Worm (Caenorhabditis elegans) whole organism, midembryonic: ENCODE results near the gene hlh-30.

ENCODE experiments used
- T22C8.4 ChIP-seq: fragments of 200-800 bp; sonication (Bioruptor generic); IDR thresholded peaks from 2 replicates; pipeline ENCODE4 v1.3.6; 2022; ENCODE audit warnings: missing genetic modification characterization, missing compliant biosample characterization
- cog-1 ChIP-seq: sonication (generic microtip); optimal IDR thresholded peaks from 2 replicates; lab custom pipeline; 2016; ENCODE audit warnings: missing genetic modification characterization, missing compliant biosample characterization
- flt-1 ChIP-seq: fragments of 200-800 bp; sonication (Bioruptor generic); IDR thresholded peaks from 2 replicates; pipeline ENCODE4 v1.3.6; 2022; ENCODE audit warnings: missing genetic modification characterization, missing compliant biosample characterization
- klf-2 ChIP-seq: fragments of 200-800 bp; sonication (Bioruptor generic); conservative IDR thresholded peaks from 2 replicates; pipeline ENCODE4 v1.3.6; 2022; ENCODE audit warnings: missing genetic modification reagents, missing genetic modification characterization, missing compliant biosample characterization
- med-1 ChIP-seq: sonication (generic microtip); optimal IDR thresholded peaks from 2 replicates; lab custom pipeline; 2017; ENCODE audit warnings: missing genetic modification characterization, mild to moderate bottlenecking, missing compliant biosample characterization, antibody characterized with exemption, missing genetic modification reagents; ENCODE audit not compliant: insufficient read depth
- ref-1 ChIP-seq: fragments of 200-800 bp; sonication (Bioruptor generic); conservative IDR thresholded peaks from 2 replicates; pipeline ENCODE4 v1.3.6; 2022; ENCODE audit warnings: missing genetic modification reagents, missing genetic modification characterization, missing compliant biosample characterization
- tab-1 ChIP-seq: fragments of 200-800 bp; sonication (Bioruptor generic); IDR thresholded peaks from 2 replicates; pipeline ENCODE4 v1.3.6; 2022; ENCODE audit warnings: missing genetic modification characterization, missing compliant biosample characterization
- ztf-23 ChIP-seq: fragments of 200-800 bp; sonication (Bioruptor generic); IDR thresholded peaks from 2 replicates; pipeline ENCODE4 v1.3.6; 2022; ENCODE audit warnings: missing genetic modification reagents, missing genetic modification characterization, missing compliant biosample characterization
- ztf-29 ChIP-seq: fragments of 200-800 bp; sonication (Bioruptor generic); IDR thresholded peaks from 2 replicates; pipeline ENCODE4 v1.3.6; 2022; ENCODE audit warnings: missing genetic modification reagents, missing genetic modification characterization, missing compliant biosample characterization

The hlh-30 gene

DNA sequence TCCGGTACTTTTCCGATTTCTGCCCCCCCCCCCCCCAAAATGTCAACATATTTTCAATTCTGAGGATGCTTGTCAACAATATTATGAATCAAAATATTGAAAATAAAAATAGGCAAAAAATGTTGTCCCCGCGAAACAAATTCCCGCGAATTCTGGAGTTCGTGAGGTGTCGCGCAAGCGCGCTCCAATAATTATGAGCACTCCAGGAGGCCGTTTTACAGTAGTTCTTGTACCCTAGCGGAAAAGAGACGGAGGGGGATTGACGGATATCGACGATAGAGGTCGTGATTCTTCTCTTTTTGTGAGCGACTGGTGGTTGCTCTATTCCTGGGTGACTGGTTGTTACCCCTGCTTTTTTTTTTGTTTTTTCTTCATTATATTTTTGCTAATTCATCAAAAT is 36.1 kb upstream of the hlh-30 start:
- TF ChIP-seq tab-1 = no peak
- 0 out of 2 replicates have a peak, but pooled peaks have one; percentile 37 for TF ChIP-seq ztf-23 (GFP tag; lab: Robert Waterston, UW)

DNA sequence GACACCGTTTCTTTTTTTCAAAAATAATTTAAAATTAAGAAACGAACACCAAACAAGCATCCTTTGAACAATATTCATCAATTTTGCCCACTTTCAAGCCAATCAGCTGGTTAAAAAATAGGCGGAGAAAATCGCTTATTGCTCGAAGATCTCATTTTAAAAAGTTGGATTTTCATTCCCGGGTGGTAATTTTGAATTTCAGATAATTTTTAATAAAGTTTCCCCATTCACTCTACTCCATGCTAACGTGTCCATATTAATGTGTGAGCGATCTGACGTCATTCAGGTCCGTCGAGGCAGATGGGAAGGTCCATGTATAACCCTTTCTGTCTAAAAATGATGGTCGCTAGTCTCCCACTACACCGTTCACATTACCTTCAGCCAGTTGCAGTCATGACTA is 33.7 kb upstream of the hlh-30 start, which contains the start of gene fbxb-55:
TSS of gene fbxb-55 (plus strand) at position 301 of the 400 bp plus-strand sequence.
- TF ChIP-seq klf-2 (no peak), med-1 (GFP tag; lab: Kevin White, UChicago) (no peak), ref-1 (GFP tag; lab: Robert Waterston, UW) (no peak), T22C8.4 (GFP tag; lab: Robert Waterston, UW) (no peak), cog-1 (tag; lab: Kevin White, UChicago) (no peak), flt-1 (no peak), ztf-29 (GFP tag; lab: Robert Waterston, UW) (no peak), tab-1 (no peak), ztf-23 (GFP tag; lab: Robert Waterston, UW) (no peak)

DNA sequence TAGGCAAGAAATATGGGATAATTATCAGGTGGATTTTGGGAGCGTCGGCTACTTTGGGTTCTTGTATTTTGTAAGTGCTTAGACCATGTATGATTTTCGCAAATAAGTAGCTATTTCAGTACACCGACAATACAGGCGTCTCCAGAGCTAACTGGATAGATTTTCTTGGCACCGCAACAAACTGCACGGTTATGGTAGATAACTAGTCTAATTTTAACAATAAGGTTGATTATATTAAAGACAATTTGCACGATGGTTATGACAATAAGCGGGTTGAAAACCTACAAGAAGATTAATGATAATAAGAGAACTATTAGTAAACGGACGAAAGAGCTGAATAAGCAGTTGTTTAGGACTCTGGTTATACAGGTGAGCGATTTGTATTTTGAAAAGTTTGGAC is 32.6 kb upstream of the hlh-30 start:
- TF ChIP-seq flt-1 = no peak
- no peak for TF ChIP-seq klf-2
- no peak for TF ChIP-seq tab-1
- TF ChIP-seq ztf-23 (GFP tag; lab: Robert Waterston, UW) = no peak
- no peak for TF ChIP-seq ref-1 (GFP tag; lab: Robert Waterston, UW)
- no peak for TF ChIP-seq med-1 (GFP tag; lab: Kevin White, UChicago)
- no peak for TF ChIP-seq cog-1 (tag; lab: Kevin White, UChicago)

DNA sequence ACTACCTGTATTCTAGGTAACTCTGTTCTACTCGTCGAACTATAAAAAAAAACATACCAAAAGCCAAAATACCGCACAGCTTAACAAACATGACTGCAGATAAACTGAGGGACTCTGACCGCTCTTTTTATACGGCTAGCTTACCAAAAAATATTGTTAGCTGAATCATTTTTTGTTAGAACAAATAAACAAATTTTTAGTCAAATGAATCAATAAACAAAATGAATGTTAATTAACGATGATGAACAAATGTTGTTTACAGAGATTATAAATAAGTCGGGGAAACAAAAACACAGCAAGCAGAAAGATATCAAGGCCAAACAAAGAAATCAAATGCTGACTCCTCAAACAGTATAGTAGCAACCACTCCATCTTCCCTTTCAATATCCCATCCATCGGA is 28.8 kb upstream of the hlh-30 start, which contains the start of gene ilys-6:
TSS of gene ilys-6 (minus strand) at position 101 of the 400 bp plus-strand sequence.
- TF ChIP-seq ztf-29 (GFP tag; lab: Robert Waterston, UW) (no peak), tab-1 (no peak), klf-2 (no peak), med-1 (GFP tag; lab: Kevin White, UChicago) (no peak), ztf-23 (GFP tag; lab: Robert Waterston, UW) (no peak), T22C8.4 (GFP tag; lab: Robert Waterston, UW) (no peak), flt-1 (no peak), ref-1 (GFP tag; lab: Robert Waterston, UW) (no peak), cog-1 (tag; lab: Kevin White, UChicago) (no peak)

DNA sequence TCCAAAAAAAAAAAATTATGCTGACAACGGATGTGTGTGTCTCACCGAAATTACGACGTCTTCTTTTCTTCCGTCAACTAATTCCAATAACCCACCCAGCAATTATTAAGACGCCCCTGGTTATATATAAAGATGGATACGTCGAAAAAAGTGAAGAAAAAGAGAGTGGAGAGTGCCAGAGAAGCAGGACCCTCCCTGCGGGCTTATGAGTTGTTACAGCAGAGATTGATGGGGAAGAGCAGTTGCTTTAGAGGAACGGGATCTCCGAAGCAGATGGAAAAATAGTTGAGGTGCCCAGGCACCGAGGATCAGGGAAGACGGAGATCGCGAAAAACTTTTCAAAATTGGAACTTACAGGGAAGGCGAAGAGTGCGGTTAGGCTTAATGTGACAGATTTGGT is 20.5 kb upstream of the hlh-30 start:
- TF ChIP-seq tab-1 = no peak
- TF ChIP-seq ztf-23 (GFP tag; lab: Robert Waterston, UW) = no peak
- TF ChIP-seq cog-1 (tag; lab: Kevin White, UChicago) = no peak
- no peak for TF ChIP-seq flt-1
- no peak for TF ChIP-seq T22C8.4 (GFP tag; lab: Robert Waterston, UW)
- no peak for TF ChIP-seq ztf-29 (GFP tag; lab: Robert Waterston, UW)
- TF ChIP-seq klf-2 = no peak
- no peak for TF ChIP-seq med-1 (GFP tag; lab: Kevin White, UChicago)

DNA sequence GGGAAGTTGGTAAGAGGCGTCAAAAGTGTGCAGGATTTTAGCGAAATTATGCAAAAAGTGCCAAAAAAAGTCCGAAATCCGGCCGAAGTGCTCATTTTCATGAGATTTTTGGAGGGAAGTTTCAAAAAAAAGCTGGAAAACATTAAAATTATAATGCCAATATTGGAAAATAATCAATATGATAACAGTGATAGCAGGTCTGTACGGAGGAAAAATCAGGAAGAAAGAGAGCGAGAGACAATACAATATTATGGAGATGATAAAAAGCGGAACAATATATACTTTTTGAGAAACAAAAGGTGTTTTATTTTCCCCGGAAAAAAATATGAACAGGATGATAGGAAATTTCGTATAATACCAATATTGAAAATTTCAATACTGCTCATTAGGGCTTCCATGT is 18.7 kb upstream of the hlh-30 start:
- TF ChIP-seq med-1 (GFP tag; lab: Kevin White, UChicago) (no peak), T22C8.4 (GFP tag; lab: Robert Waterston, UW) (no peak), tab-1 (no peak), klf-2 (no peak), ztf-23 (GFP tag; lab: Robert Waterston, UW) (no peak), ref-1 (GFP tag; lab: Robert Waterston, UW) (no peak), ztf-29 (GFP tag; lab: Robert Waterston, UW) (no peak), flt-1 (no peak), cog-1 (tag; lab: Kevin White, UChicago) (no peak)

DNA sequence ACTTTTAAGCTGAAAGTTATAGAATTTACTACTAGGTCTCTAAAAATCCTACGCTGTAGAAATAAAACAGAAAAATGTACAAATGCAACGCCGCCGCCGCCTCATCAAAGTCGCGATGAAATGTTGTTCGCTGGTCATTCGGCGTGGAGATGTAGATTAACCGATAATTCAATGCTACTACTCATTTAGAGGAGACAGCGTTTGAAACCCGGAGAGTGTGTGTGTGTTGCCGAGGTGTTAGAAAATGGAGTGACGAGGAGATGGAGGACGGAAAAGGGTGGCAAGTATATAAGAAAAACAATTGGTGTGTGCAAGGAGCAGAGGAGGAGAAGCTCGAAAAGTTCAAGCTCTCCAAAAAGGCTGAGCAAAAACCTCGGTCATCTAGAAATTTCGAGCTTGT is 17.5 kb upstream of the hlh-30 start:
- TF ChIP-seq ref-1 (GFP tag; lab: Robert Waterston, UW) = no peak
- TF ChIP-seq klf-2 = no peak
- TF ChIP-seq flt-1 = 0 out of 2 replicates have a peak, but pooled peaks have one; percentile 25
- TF ChIP-seq tab-1 = no peak
- no peak for TF ChIP-seq T22C8.4 (GFP tag; lab: Robert Waterston, UW)

DNA sequence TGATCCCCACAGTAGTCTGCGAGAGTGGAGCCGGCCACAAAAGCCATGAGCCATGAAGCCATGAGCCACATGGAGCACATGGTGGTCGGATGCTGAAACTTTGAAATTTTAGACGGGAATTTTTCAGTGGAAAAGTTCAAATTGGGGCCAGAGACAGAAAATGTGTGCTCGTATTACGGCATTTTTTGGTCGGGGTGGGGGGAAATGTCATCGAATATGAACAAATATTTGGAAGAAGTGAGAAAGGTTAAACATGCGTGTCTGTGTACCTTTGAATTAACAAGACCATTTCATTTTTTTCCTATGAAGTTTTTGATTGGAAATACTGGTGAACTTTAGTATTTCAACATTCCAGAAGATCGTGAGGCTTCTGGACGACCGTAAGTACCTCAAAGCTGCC is 16.8 kb upstream of the hlh-30 start, which contains the start of gene wrt-5:
TSS of gene wrt-5 (minus strand) at position 101 of the 400 bp plus-strand sequence.
- TF ChIP-seq cog-1 (tag; lab: Kevin White, UChicago) = no peak
- TF ChIP-seq T22C8.4 (GFP tag; lab: Robert Waterston, UW) = no peak
- TF ChIP-seq klf-2 = no peak
- TF ChIP-seq flt-1 = no peak
- no peak for TF ChIP-seq med-1 (GFP tag; lab: Kevin White, UChicago)
- TF ChIP-seq ztf-29 (GFP tag; lab: Robert Waterston, UW) = no peak
- TF ChIP-seq tab-1 = no peak
- no peak for TF ChIP-seq ref-1 (GFP tag; lab: Robert Waterston, UW)
- TF ChIP-seq ztf-23 (GFP tag; lab: Robert Waterston, UW) = no peak

DNA sequence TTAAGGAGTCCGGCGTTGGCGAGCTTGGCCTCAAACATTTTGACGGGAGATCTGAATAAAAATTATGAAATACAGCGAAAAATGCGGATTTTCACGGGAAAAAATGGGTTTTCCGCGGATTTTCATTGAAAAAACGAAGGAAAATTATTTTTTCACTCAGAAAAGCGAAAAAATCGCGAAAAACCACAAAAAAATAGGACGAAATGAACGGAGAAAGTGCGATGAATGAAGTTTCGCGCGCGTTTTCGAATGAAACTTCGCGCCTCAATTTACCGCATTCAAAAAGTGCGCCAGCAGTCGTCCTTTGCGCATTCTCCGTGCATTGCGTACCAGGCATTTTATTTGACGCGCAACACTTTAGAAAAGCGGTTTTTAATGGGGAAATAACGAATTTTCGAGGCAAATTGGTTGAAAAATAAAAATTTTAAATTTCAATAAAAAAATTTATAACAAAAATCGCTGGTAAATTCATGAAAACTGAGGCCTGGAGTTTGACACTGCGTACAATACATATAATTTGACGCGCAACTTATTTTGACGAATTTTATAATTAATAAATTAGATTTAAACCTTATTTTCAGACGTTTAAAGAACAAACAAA is 14.7 kb upstream of the hlh-30 start, which contains the start of gene pcn-1:
TSS of gene pcn-1 (minus strand) at position 51 of the 601 bp plus-strand sequence.
- TF ChIP-seq T22C8.4 (GFP tag; lab: Robert Waterston, UW) = no peak
- TF ChIP-seq klf-2 = no peak
- 0 out of 2 replicates have a peak, but pooled peaks have one; percentile 31 for TF ChIP-seq ztf-23 (GFP tag; lab: Robert Waterston, UW)
- TF ChIP-seq flt-1 = peak; percentile 72; the same call in 1 of the 2 replicates
- TF ChIP-seq ztf-29 (GFP tag; lab: Robert Waterston, UW) = no peak
- TF ChIP-seq cog-1 (tag; lab: Kevin White, UChicago) = peak; percentile 52
- no peak for TF ChIP-seq ref-1 (GFP tag; lab: Robert Waterston, UW)

DNA sequence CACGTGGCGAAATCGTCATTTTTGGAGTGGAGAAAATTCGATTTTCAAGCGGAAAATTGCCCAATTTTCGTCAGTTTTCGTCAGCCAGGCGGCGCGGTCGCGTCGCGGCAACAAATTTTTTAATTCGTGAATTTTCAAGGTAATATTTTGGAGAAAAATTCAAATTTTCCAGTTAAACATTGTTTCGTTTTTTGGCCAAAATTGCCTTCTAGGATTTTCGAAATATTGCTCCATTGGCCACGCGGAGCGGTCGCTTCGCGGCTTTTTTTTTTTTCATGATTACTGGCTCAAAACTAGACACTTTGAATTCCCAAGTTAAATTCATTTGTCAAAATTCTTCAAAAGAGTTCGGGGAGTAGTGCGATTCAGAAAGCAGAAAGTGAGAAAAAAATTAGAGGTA is 12.9 kb upstream of the hlh-30 start:
- TF ChIP-seq ztf-23 (GFP tag; lab: Robert Waterston, UW) (no peak), T22C8.4 (GFP tag; lab: Robert Waterston, UW) (no peak), ztf-29 (GFP tag; lab: Robert Waterston, UW) (no peak), tab-1 (no peak), ref-1 (GFP tag; lab: Robert Waterston, UW) (no peak), cog-1 (tag; lab: Kevin White, UChicago) (no peak), flt-1 (no peak), med-1 (GFP tag; lab: Kevin White, UChicago) (no peak), klf-2 (no peak)
